Fruit fly (Drosophila melanogaster): ENCODE measurements around the gene Sfp87B.

dm6 chr3R:12314236-12314635 lies 41.3 kb downstream of the Sfp87B start:
- TF ChIP-seq h (optimal IDR thresholded peaks at IDR 0.05) (no peak), insv (optimal IDR thresholded peaks at IDR 0.05) (no peak), psq (optimal IDR thresholded peaks at IDR 0.05) (no peak), Myc (optimal IDR thresholded peaks at IDR 0.05) (no peak)
